Worm (Caenorhabditis elegans) whole organism, mixed stage, embryonic: Measurements from ENCODE around the gene tig-3.

ENCODE experiments used
- M03D4.4 ChIP-seq: sonication (generic microtip); optimal IDR thresholded peaks from 2 replicates; lab custom pipeline; 2017; ENCODE audit warnings: mild to moderate bottlenecking, missing genetic modification characterization, missing compliant biosample characterization
- bed-3 ChIP-seq: fragments of 200-800 bp; sonication (Bioruptor generic); optimal IDR thresholded peaks from 3 replicates; lab custom pipeline; 2018; ENCODE audit warnings: mild to moderate bottlenecking, missing genetic modification characterization, moderate library complexity, missing compliant biosample characterization
- blmp-1 ChIP-seq: fragments of 150-350 bp; optimal IDR thresholded peaks from 2 replicates; lab custom pipeline; 2014; ENCODE audit warnings: missing biosample characterization, missing genetic modification characterization
- ceh-39 ChIP-seq: fragments of 150-350 bp; optimal IDR thresholded peaks from 2 replicates; lab custom pipeline; 2014; ENCODE audit warnings: missing biosample characterization, missing genetic modification characterization
- ceh-43 ChIP-seq: fragments of 200-800 bp; sonication (Bioruptor generic); optimal IDR thresholded peaks from 2 replicates; lab custom pipeline; 2018; ENCODE audit warnings: mild to moderate bottlenecking, missing genetic modification characterization, moderate library complexity, missing compliant biosample characterization
- ceh-83 ChIP-seq: fragments of 200-800 bp; sonication (Bioruptor generic); optimal IDR thresholded peaks from 2 replicates; lab custom pipeline; 2018; ENCODE audit warnings: mild to moderate bottlenecking, missing genetic modification characterization, missing compliant biosample characterization
- ces-1 ChIP-seq: fragments of 150-350 bp; optimal IDR thresholded peaks from 2 replicates; lab custom pipeline; 2014; ENCODE audit warnings: missing biosample characterization, missing genetic modification reagents, missing genetic modification characterization
- cnd-1 ChIP-seq: fragments of 200-800 bp; sonication (Bioruptor generic); optimal IDR thresholded peaks from 2 replicates; lab custom pipeline; 2018; ENCODE audit warnings: mild to moderate bottlenecking, missing genetic modification characterization, missing compliant biosample characterization
- drap-1 ChIP-seq: fragments of 200-800 bp; sonication (Bioruptor generic); optimal IDR thresholded peaks from 3 replicates; lab custom pipeline; 2018; ENCODE audit warnings: mild to moderate bottlenecking, missing genetic modification characterization, missing compliant biosample characterization
- elt-1 ChIP-seq: sonication (generic microtip); optimal IDR thresholded peaks from 2 replicates; lab custom pipeline; 2017; ENCODE audit warnings: missing genetic modification characterization, mild to moderate bottlenecking, missing compliant biosample characterization, antibody characterized with exemption, moderate library complexity, borderline replicate concordance; ENCODE audit not compliant: insufficient read depth
- elt-3 ChIP-seq: fragments of 150-350 bp; optimal IDR thresholded peaks from 2 replicates; lab custom pipeline; 2014; ENCODE audit warnings: missing biosample characterization, missing genetic modification characterization
- flh-1 ChIP-seq: fragments of 200-800 bp; sonication (Bioruptor generic); optimal IDR thresholded peaks from 2 replicates; lab custom pipeline; 2018; ENCODE audit warnings: mild to moderate bottlenecking, missing genetic modification characterization, moderate library complexity, missing compliant biosample characterization
- ham-2 ChIP-seq: fragments of 200-800 bp; sonication (Bioruptor generic); optimal IDR thresholded peaks from 2 replicates; lab custom pipeline; 2018; ENCODE audit warnings: mild to moderate bottlenecking, missing genetic modification characterization, missing compliant biosample characterization
- hlh-1 ChIP-seq: fragments of 150-350 bp; optimal IDR thresholded peaks from 2 replicates; lab custom pipeline; 2014; ENCODE audit warnings: missing biosample characterization, missing genetic modification reagents, missing genetic modification characterization
- lin-13 ChIP-seq: fragments of 150-350 bp; optimal IDR thresholded peaks from 2 replicates; lab custom pipeline; 2014; ENCODE audit warnings: missing biosample characterization, missing genetic modification characterization
- lin-32 ChIP-seq: fragments of 200-800 bp; sonication (Bioruptor generic); optimal IDR thresholded peaks from 2 replicates; lab custom pipeline; 2018; ENCODE audit warnings: mild to moderate bottlenecking, missing genetic modification characterization, missing compliant biosample characterization
- lsy-2 ChIP-seq: fragments of 150-350 bp; optimal IDR thresholded peaks from 2 replicates; lab custom pipeline; 2014; ENCODE audit warnings: missing biosample characterization, missing genetic modification characterization
- mab-5 ChIP-seq: fragments of 150-350 bp; optimal IDR thresholded peaks from 2 replicates; lab custom pipeline; 2014; ENCODE audit warnings: missing biosample characterization, missing genetic modification characterization
- mep-1 ChIP-seq: fragments of 150-350 bp; optimal IDR thresholded peaks from 2 replicates; lab custom pipeline; 2017; ENCODE audit warnings: missing biosample characterization, missing genetic modification reagents, missing genetic modification characterization, inconsistent platforms
- mls-2 ChIP-seq: sonication (generic microtip); optimal IDR thresholded peaks from 2 replicates; lab custom pipeline; 2016; ENCODE audit warnings: mild to moderate bottlenecking, missing genetic modification characterization, moderate library complexity, missing compliant biosample characterization
- nhr-12 ChIP-seq: fragments of 150-350 bp; optimal IDR thresholded peaks from 2 replicates; lab custom pipeline; 2014; ENCODE audit warnings: missing biosample characterization, missing genetic modification characterization
- nhr-2 ChIP-seq: fragments of 150-350 bp; optimal IDR thresholded peaks from 2 replicates; lab custom pipeline; 2014; ENCODE audit warnings: missing biosample characterization, missing genetic modification characterization
- nhr-237 ChIP-seq: fragments of 150-350 bp; optimal IDR thresholded peaks from 2 replicates; lab custom pipeline; 2014; ENCODE audit warnings: missing biosample characterization, missing genetic modification characterization
- nhr-28 ChIP-seq: fragments of 150-350 bp; optimal IDR thresholded peaks from 2 replicates; lab custom pipeline; 2014; ENCODE audit warnings: missing biosample characterization, missing genetic modification characterization
- nhr-76 ChIP-seq: sonication (generic microtip); optimal IDR thresholded peaks from 2 replicates; lab custom pipeline; 2017; ENCODE audit warnings: missing biosample characterization, missing genetic modification characterization
- pha-4 ChIP-seq: fragments of 150-350 bp; optimal IDR thresholded peaks from 2 replicates; lab custom pipeline; 2018; ENCODE audit warnings: missing biosample characterization, missing genetic modification reagents, missing genetic modification characterization
- sem-2 ChIP-seq: fragments of 200-800 bp; sonication (Bioruptor generic); optimal IDR thresholded peaks from 2 replicates; lab custom pipeline; 2018; ENCODE audit warnings: mild to moderate bottlenecking, missing genetic modification characterization, missing compliant biosample characterization
- snpc-4 ChIP-seq: fragments of 150-350 bp; optimal IDR thresholded peaks from 2 replicates; lab custom pipeline; 2014; ENCODE audit warnings: missing biosample characterization, missing genetic modification characterization
- sptf-1 ChIP-seq: sonication (generic microtip); optimal IDR thresholded peaks from 2 replicates; lab custom pipeline; 2017; ENCODE audit warnings: mild to moderate bottlenecking, missing genetic modification characterization, moderate library complexity, missing compliant biosample characterization
- tbx-8 ChIP-seq: fragments of 200-800 bp; sonication (Bioruptor generic); optimal IDR thresholded peaks from 2 replicates; lab custom pipeline; 2018; ENCODE audit warnings: mild to moderate bottlenecking, missing genetic modification characterization, moderate library complexity, missing compliant biosample characterization
- unc-120 ChIP-seq: sonication (generic microtip); optimal IDR thresholded peaks from 2 replicates; lab custom pipeline; 2017; ENCODE audit warnings: missing genetic modification characterization, missing compliant biosample characterization; ENCODE audit not compliant: poor library complexity, severe bottlenecking
- unc-39 ChIP-seq: fragments of 150-350 bp; optimal IDR thresholded peaks from 2 replicates; lab custom pipeline; 2014; ENCODE audit warnings: missing biosample characterization, missing genetic modification characterization
- unc-62 ChIP-seq: fragments of 150-350 bp; optimal IDR thresholded peaks from 2 replicates; lab custom pipeline; 2014; ENCODE audit warnings: missing biosample characterization, missing genetic modification reagents, missing genetic modification characterization
- zip-8 ChIP-seq: fragments of 150-350 bp; optimal IDR thresholded peaks from 2 replicates; lab custom pipeline; 2014; ENCODE audit warnings: missing biosample characterization, missing genetic modification characterization
- ztf-11 ChIP-seq: fragments of 150-350 bp; optimal IDR thresholded peaks from 2 replicates; lab custom pipeline; 2014; ENCODE audit warnings: missing biosample characterization, missing genetic modification characterization

Gene tig-3

DNA sequence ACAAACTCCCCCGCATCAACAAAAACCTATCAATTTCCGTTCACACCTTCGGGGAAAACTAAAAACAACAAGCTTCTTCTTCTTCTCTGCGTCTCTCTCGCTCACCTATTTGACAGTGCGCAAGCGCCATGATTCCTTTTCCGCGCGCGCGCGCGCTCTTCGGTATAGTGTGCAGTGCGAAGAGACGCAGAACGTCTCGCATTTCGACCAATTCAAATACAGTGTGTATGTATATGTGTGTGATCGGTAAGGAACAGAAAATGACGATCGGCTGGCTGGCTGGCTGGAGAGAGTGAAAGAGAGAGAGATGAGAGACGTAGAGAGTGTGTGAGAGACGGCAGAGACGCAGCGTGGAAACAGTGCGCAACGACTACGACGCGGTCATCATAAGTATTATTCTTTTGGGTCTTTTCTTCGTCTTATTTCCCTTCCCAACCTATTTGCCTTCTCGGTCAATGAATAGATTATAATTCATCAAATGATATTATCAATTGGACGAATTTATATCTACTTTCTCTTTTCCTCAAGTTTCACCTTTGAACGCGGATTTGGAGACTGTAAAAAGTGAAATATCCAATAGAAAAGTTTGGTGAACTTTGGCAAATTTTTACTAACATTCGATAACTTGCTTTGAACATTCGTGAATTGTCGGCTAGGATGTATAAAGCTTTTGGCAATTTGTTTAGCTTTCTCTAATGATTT is 11.6 kb upstream of the tig-3 start:
- TF ChIP-seq nhr-76 (tag; lab: Kevin White, UChicago), result no peak
- no peak for TF ChIP-seq ceh-43 (GFP tag; lab: Kevin White, UChicago)
- TF ChIP-seq hlh-1 (tag; lab: Kevin White, UChicago), result no peak
- no peak for TF ChIP-seq lin-32 (GFP tag; lab: Kevin White, UChicago)
- TF ChIP-seq ztf-11 (tag; lab: Kevin White, UChicago), result no peak
- TF ChIP-seq nhr-237, result peak; percentile 66
- peak; percentile 32 for TF ChIP-seq lsy-2 (tag; lab: Kevin White, UChicago)
- peak; percentile 33 for TF ChIP-seq sem-2
- peak; percentile 38 for TF ChIP-seq M03D4.4 (tag; lab: Kevin White, UChicago)
- peak; percentile 98 for TF ChIP-seq ham-2 (GFP tag; lab: Kevin White, UChicago)
- peak; percentile 73 for TF ChIP-seq mls-2 (tag; lab: Kevin White, UChicago)
- no peak for TF ChIP-seq nhr-28 (tag; lab: Kevin White, UChicago)
- peak; percentile 87 for TF ChIP-seq pha-4
- TF ChIP-seq elt-1, result no peak
- peak; percentile 55 for TF ChIP-seq unc-120 (tag; lab: Kevin White, UChicago)
- TF ChIP-seq unc-62 (GFP tag; lab: Kevin White, UChicago), result peak; percentile 17
- no peak for TF ChIP-seq nhr-12 (tag; lab: Kevin White, UChicago)
- TF ChIP-seq drap-1 (GFP tag; lab: Kevin White, UChicago), result no peak
- no peak for TF ChIP-seq snpc-4 (tag; lab: Kevin White, UChicago)
- TF ChIP-seq ceh-39, result no peak
- peak; percentile 61 for TF ChIP-seq tbx-8
- TF ChIP-seq zip-8 (tag; lab: Kevin White, UChicago), result no peak
- TF ChIP-seq mep-1 (tag; lab: Kevin White, UChicago), result peak; percentile 53
- no peak for TF ChIP-seq mab-5 (tag; lab: Kevin White, UChicago)
- TF ChIP-seq lin-13 (tag; lab: Kevin White, UChicago), result peak; percentile 8
- TF ChIP-seq unc-39, result no peak
- no peak for TF ChIP-seq elt-3 (tag; lab: Kevin White, UChicago)
- TF ChIP-seq blmp-1, result peak; percentile 63
- TF ChIP-seq nhr-2 (tag; lab: Kevin White, UChicago), result no peak
- peak; percentile 59 for TF ChIP-seq sptf-1 (tag; lab: Kevin White, UChicago)
- no peak for TF ChIP-seq bed-3
- TF ChIP-seq flh-1 (GFP tag; lab: Kevin White, UChicago), result no peak
- no peak for TF ChIP-seq ceh-83 (GFP tag; lab: Kevin White, UChicago)
- peak; percentile 36 for TF ChIP-seq cnd-1 (tag; lab: Kevin White, UChicago)
- no peak for TF ChIP-seq ces-1 (GFP tag; lab: Kevin White, UChicago)
- TF ChIP-seq, all 35 proteins: peak for 15

DNA sequence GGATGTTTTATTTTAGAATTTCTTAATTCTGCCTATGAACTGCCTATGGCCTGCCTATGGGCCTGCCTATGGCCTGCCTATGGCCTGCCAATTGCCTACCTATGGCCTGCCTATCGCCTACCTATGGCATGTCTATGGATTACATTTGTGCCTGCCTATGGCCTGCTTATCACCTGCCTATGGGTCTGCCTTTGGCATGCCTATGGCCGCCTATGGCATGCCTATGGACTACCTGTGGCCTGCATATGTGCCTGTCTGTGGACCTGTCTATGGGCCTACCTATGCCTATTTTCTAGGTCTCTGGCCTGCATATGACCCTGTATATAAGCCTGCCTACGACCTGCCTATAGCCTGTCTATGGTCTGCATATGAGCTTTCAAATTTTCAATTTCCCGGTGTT is 9.5 kb upstream of the tig-3 start:
- TF ChIP-seq elt-1, result no peak
- TF ChIP-seq bed-3, result no peak
- TF ChIP-seq sptf-1 (tag; lab: Kevin White, UChicago), result peak; percentile 24
- TF ChIP-seq cnd-1 (tag; lab: Kevin White, UChicago), result peak; percentile 6
- TF ChIP-seq blmp-1, result no peak

DNA sequence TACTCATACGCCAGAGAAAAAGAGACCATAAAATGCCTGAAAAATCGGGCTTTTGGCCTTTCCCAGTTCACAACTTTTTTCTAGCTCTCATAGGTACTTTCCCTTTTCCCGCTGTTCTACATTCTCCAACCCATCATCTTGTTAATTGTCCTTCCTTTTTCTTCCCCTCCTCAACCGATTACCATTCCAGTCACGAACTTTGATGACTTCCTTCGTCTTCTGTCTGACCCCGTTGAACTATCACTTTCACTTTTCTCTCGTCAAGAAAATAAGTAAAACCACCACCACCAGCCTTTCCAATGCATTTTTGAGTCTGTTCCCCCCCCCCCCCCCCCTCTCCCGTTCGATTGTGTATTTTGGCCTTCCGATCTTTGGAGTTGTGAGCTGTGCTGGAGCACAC is 9.0 kb upstream of the tig-3 start:
- TF ChIP-seq ceh-39 (no peak), nhr-237 (no peak), ztf-11 (tag; lab: Kevin White, UChicago) (no peak), elt-1 (no peak), flh-1 (GFP tag; lab: Kevin White, UChicago) (no peak), blmp-1 (no peak), unc-62 (GFP tag; lab: Kevin White, UChicago) (no peak), lsy-2 (tag; lab: Kevin White, UChicago) (no peak), sem-2 (no peak), zip-8 (tag; lab: Kevin White, UChicago) (no peak)

DNA sequence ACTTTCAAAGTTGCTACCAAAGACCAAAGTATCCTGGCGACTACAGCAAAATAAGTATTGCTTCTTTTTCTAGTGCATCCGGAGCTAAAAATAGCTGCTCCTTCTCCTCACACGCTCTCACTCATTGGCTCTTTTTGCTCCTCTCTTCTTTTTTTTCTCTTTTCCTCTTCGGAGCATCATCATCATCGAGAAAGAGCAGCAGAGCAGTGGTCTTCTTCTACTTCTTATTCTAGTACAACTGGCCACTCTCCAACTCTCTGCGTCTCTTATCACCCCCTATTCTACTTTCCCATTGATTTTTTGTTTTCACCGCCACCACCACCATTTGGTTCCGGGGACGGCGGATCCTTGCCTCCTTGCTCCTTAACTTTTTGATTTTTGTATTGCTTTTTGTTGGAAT is 7.1 kb upstream of the tig-3 start:
- TF ChIP-seq hlh-1 (tag; lab: Kevin White, UChicago), result no peak
- no peak for TF ChIP-seq ceh-39
- no peak for TF ChIP-seq mep-1 (tag; lab: Kevin White, UChicago)
- TF ChIP-seq bed-3, result no peak
- no peak for TF ChIP-seq lsy-2 (tag; lab: Kevin White, UChicago)
- no peak for TF ChIP-seq nhr-28 (tag; lab: Kevin White, UChicago)
- peak; percentile 69 for TF ChIP-seq unc-120 (tag; lab: Kevin White, UChicago)
